Fruit fly (Drosophila melanogaster) whole organism, embryonic: ENCODE results near the gene IKKepsilon.

Experiments used
- Atf6 ChIP-seq: fragments of 200-800 bp; sonication (Bioruptor generic); IDR thresholded peaks from 2 replicates; pipeline ENCODE4 v1.3.6; 2022; ENCODE audit warnings: missing biosample characterization, missing genetic modification characterization
- CG10462 ChIP-seq: fragments of 200-800 bp; sonication (Bioruptor generic); optimal IDR thresholded peaks from 2 replicates; lab custom pipeline; 2016; ENCODE audit warnings: missing biosample characterization, missing genetic modification characterization
- CG13894 ChIP-seq: fragments of 200-800 bp; sonication (Bioruptor generic); optimal IDR thresholded peaks from 3 replicates; lab custom pipeline; 2018; ENCODE audit warnings: missing biosample characterization, mild to moderate bottlenecking, missing genetic modification characterization, moderate library complexity
- CG18262 ChIP-seq: fragments of 200-800 bp; optimal IDR thresholded peaks from 3 replicates; lab custom pipeline; 2019; ENCODE audit warnings: missing biosample characterization, mild to moderate bottlenecking, missing genetic modification characterization, moderate library complexity
- Hmr ChIP-seq: fragments of 200-800 bp; sonication (Bioruptor generic); optimal IDR thresholded peaks from 3 replicates; lab custom pipeline; 2017; ENCODE audit warnings: mild to moderate bottlenecking, missing biosample characterization, missing genetic modification reagents, missing genetic modification characterization

- TF ChIP-seq Hmr (GFP tag; lab: Kevin White, UChicago) (no peak), Atf6 (GFP tag; lab: Robert Waterston, UW) (no peak), CG10462 (GFP tag; lab: Kevin White, UChicago) (no peak), CG13894 (tag; lab: Kevin White, UChicago) (no peak), CG18262 (tag; lab: Kevin White, UChicago) (no peak)
These were observed 19.2 kb downstream of the IKKepsilon start for dm6 chr2L:20695066-20695465.
